Fruit fly (Drosophila melanogaster): ENCODE data around the gene B4.

The B4 gene

DNA sequence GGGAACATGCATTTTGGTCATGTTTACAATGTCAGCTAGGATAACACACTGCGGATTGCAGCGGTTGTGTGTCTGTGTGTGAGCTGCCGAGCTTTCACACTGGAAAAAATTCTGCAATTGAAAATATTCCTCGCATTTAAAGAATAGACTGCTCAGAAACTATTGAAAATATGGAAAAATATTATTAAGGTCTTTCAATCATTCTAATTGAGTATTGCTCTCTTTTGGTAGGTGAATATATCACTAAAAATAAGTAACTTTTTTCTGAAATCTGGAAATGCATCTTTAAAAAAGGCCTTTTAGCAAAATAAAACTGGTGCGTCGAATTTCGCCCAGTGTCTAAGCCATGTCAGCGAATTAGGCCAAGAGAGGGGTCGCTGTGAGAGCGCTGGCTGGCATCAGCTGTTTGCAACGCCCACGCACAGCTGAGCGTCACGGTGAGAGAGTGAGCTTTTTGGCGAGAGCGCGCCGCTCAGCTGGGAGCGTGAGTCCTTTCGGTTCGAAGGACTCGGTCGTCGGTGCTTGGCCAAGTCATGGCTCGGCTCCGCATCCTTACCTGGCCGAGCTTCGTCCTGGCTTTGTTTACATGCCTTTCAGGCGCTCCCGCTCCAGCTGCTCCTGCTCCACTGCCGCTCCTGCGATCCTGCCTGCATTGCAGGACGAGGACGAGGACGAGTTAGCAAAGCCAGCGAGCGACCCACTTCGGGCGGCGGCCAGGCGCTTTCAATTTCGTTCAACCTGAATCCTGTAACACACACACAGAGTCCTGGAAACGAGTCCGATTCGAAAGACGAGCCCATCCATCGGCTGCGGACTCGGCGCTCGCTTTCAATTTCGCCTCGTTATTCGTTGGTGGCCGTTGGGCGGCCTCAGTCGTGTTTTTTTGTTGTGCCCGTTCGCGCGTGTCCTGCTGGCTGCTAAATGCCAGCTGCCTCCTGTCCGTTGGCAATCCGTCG, 87.9 kb downstream of the B4 start, which contains the start of gene CG46308 (continued):
- no peak for TF ChIP-seq svp (GFP tag)
- TF ChIP-seq CG15336 (GFP tag; IDR thresholded peaks at IDR 0.05): no peak
- TF ChIP-seq Met (GFP tag; optimal IDR thresholded peaks at IDR 0.05): peak; percentile 36
- 0 out of 3 replicates have a peak, but pooled peaks have one; percentile 37 for TF ChIP-seq CG8119 (GFP tag; IDR thresholded peaks at IDR 0.05)
- peak; percentile 38 for TF ChIP-seq Hr39 (GFP tag; optimal IDR thresholded peaks at IDR 0.05)
- peak; percentile 49 for TF ChIP-seq CG6808 (GFP tag; optimal IDR thresholded peaks at IDR 0.05)
- peak; percentile 55 for TF ChIP-seq Ets96B (tag; optimal IDR thresholded peaks at IDR 0.05)
- TF ChIP-seq CG32006 (GFP tag; optimal IDR thresholded peaks at IDR 0.05): peak; percentile 61
- peak; percentile 40 for TF ChIP-seq net (GFP tag; optimal IDR thresholded peaks at IDR 0.05)
- TF ChIP-seq Ets21C (GFP tag; optimal IDR thresholded peaks at IDR 0.05): no peak
- TF ChIP-seq topi (GFP tag; optimal IDR thresholded peaks at IDR 0.05): peak; percentile 54
- peak; percentile 48 for TF ChIP-seq OdsH (GFP tag; optimal IDR thresholded peaks at IDR 0.05)
- peak; percentile 22 for TF ChIP-seq CG6792 (GFP tag; optimal IDR thresholded peaks at IDR 0.05)
- TF ChIP-seq pdm3 (GFP tag; optimal IDR thresholded peaks at IDR 0.05): peak; percentile 43
- TF ChIP-seq Sox15 (GFP tag; optimal IDR thresholded peaks at IDR 0.05): peak; percentile 13
- no peak for TF ChIP-seq CG8319 (GFP tag; optimal IDR thresholded peaks at IDR 0.05)
- TF ChIP-seq Hr38 (GFP tag; optimal IDR thresholded peaks at IDR 0.05): no peak
- TF ChIP-seq dsx (GFP tag; optimal IDR thresholded peaks at IDR 0.05; ENCODE audit: poor library complexity, severe bottlenecking): peak; percentile 49
- no peak for TF ChIP-seq eg (GFP tag; IDR thresholded peaks at IDR 0.05)
- no peak for TF ChIP-seq dac (GFP tag; optimal IDR thresholded peaks at IDR 0.05)
- TF ChIP-seq CG3919 (GFP tag; optimal IDR thresholded peaks at IDR 0.05): peak; percentile 45
- TF ChIP-seq Sox14 (GFP tag; optimal IDR thresholded peaks at IDR 0.05): peak; percentile 30

DNA sequence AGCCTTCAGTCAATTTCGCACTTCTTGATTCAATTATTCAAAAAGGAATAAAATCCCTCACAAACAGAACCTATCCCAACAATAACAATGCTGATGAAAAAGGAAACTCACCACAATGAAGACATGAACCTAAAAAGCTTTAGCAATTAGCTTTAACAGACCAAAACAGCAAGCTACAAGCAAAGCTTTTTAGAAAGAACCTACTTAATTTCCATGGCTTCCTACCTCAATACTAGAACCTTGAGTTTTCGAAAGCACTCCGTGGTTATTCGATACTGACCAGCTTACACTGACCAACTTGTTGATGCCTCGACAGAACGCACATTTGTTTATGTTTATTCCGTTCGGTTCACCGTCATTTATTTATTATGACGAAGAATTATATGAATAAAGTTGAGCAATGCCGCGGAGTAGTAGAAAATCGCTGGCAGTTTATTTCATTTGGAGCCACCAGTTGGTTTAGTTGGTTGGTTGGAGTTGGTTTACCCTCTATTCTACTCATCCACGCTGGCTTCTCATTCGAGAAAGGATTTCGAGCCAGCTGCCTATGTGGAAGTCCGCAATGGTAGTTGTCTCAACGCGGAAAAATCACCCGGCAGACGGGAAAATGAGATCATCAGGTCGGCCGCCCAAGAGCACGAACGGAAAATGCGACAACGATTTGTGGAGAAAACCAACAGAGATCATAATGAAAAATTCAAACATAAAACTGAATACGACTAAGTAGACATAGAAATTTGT, 90.0 kb downstream of the B4 start, which contains the start of gene CG42810:
CG42810 (plus strand) TSS at position 691 of the 741 bp plus-strand sequence.
- TF ChIP-seq Lpt (GFP tag; optimal IDR thresholded peaks at IDR 0.05) (no peak), Ets96B (tag; optimal IDR thresholded peaks at IDR 0.05) (no peak), CG8319 (GFP tag; optimal IDR thresholded peaks at IDR 0.05) (no peak), vri (GFP tag; optimal IDR thresholded peaks at IDR 0.05) (no peak), Eip78C (GFP tag) (no peak), CG31627 (GFP tag; optimal IDR thresholded peaks at IDR 0.05) (no peak), Sox14 (GFP tag; optimal IDR thresholded peaks at IDR 0.05) (no peak), svp (GFP tag) (no peak), Eip93F (GFP tag; optimal IDR thresholded peaks at IDR 0.05) (no peak), CG11294 (GFP tag; IDR thresholded peaks at IDR 0.05) (no peak), Smox (GFP tag; optimal IDR thresholded peaks at IDR 0.05) (no peak), CG10631 (GFP tag; optimal IDR thresholded peaks at IDR 0.05) (no peak), Sox102F (GFP tag; optimal IDR thresholded peaks at IDR 0.05) (no peak)

DNA sequence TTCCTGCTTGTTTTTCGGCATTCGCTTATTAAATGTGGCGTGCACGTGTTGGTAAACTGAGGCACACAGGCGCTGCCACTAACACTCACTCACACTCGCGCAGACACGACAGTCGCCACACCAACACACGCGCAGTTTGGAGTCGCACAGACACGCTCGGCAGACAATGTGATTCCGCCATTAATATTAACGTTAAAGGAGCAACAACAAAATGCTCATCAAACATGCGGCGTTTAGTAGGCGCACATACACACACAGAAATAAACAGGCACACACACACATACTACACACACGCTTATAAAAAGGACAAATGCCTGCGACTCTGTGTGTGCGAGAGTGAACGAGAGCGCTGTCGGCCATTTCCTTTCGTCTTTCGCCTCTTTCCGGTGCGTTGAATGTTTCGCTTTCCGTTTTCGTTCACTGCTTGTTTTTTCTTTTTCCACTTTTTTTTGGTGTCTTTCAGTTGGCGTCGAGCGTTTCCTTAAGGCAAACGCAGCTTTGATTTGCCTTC, 92.0 kb downstream of the B4 start, which contains the start of gene CG42809:
CG42809 (plus strand) TSS at position 461 of the 511 bp plus-strand sequence.
- TF ChIP-seq spab (GFP tag; optimal IDR thresholded peaks at IDR 0.05) (no peak), CG1621 (tag; optimal IDR thresholded peaks at IDR 0.05) (no peak)
